Fruit fly (Drosophila melanogaster) whole organism, prepupa: ENCODE data around the gene CG17597.
A peak's percentile ranks its signal among the peaks of the same experiment; 100 is the strongest.

ENCODE experiments used
- Blimp-1 ChIP-seq: fragments of 200-800 bp; sonication (Bioruptor generic); optimal IDR thresholded peaks from 3 replicates; lab custom pipeline; 2017; ENCODE audit warnings: missing biosample characterization, missing genetic modification characterization, mild to moderate bottlenecking, moderate library complexity, missing genetic modification reagents
- CG10669 ChIP-seq: fragments of 200-800 bp; sonication (Bioruptor generic); optimal IDR thresholded peaks from 3 replicates; lab custom pipeline; 2018; ENCODE audit warnings: missing biosample characterization, mild to moderate bottlenecking, missing genetic modification characterization, moderate library complexity
- CG11902 ChIP-seq: fragments of 200-800 bp; sonication (Bioruptor generic); optimal IDR thresholded peaks from 3 replicates; lab custom pipeline; 2016; ENCODE audit warnings: missing biosample characterization, missing genetic modification characterization
- CG15336 ChIP-seq: fragments of 200-800 bp; sonication (Bioruptor generic); IDR thresholded peaks from 2 replicates; pipeline ENCODE4 v1.3.6; 2022; ENCODE audit warnings: missing biosample characterization, missing genetic modification characterization
- CG1621 ChIP-seq: fragments of 200-800 bp; sonication (Bioruptor generic); optimal IDR thresholded peaks from 3 replicates; lab custom pipeline; 2018; ENCODE audit warnings: missing biosample characterization, mild to moderate bottlenecking, missing genetic modification characterization
- CG32006 ChIP-seq: fragments of 200-800 bp; sonication (Bioruptor generic); optimal IDR thresholded peaks from 3 replicates; lab custom pipeline; 2017; ENCODE audit warnings: missing biosample characterization, mild to moderate bottlenecking, missing genetic modification characterization
- CG34406 ChIP-seq: fragments of 200-800 bp; sonication (Bioruptor generic); optimal IDR thresholded peaks from 3 replicates; lab custom pipeline; 2016; ENCODE audit warnings: missing biosample characterization, missing genetic modification characterization
- CG6163 ChIP-seq: fragments of 200-800 bp; sonication (Bioruptor generic); IDR thresholded peaks from 3 replicates; pipeline ENCODE4 v1.3.6; 2022; ENCODE audit warnings: missing biosample characterization, missing genetic modification characterization
- CG6792 ChIP-seq: fragments of 200-800 bp; sonication (Bioruptor generic); optimal IDR thresholded peaks from 3 replicates; lab custom pipeline; 2016; ENCODE audit warnings: missing biosample characterization, missing genetic modification characterization
- CG6808 ChIP-seq: fragments of 200-800 bp; sonication (Bioruptor generic); optimal IDR thresholded peaks from 3 replicates; lab custom pipeline; 2017; ENCODE audit warnings: missing biosample characterization, missing genetic modification characterization, mild to moderate bottlenecking, moderate library complexity, missing genetic modification reagents
- CG7368 ChIP-seq: fragments of 200-800 bp; sonication (Bioruptor generic); optimal IDR thresholded peaks from 3 replicates; lab custom pipeline; 2016; ENCODE audit warnings: missing biosample characterization, missing genetic modification characterization
- CG8119 ChIP-seq: fragments of 200-800 bp; sonication (Bioruptor generic); IDR thresholded peaks from 3 replicates; pipeline ENCODE4 v1.3.6; 2022; ENCODE audit warnings: missing biosample characterization, missing genetic modification characterization
- CG8632 ChIP-seq: fragments of 200-800 bp; sonication (Bioruptor generic); optimal IDR thresholded peaks from 3 replicates; lab custom pipeline; 2016; ENCODE audit warnings: missing biosample characterization, missing genetic modification characterization
- CG9139 ChIP-seq: fragments of 200-800 bp; sonication (Bioruptor generic); optimal IDR thresholded peaks from 3 replicates; lab custom pipeline; 2017; ENCODE audit warnings: missing biosample characterization, mild to moderate bottlenecking, missing genetic modification characterization
- Eip78C ChIP-seq: fragments of 200-800 bp; sonication (Bioruptor generic); peaks from one replicate; lab custom pipeline; 2016; ENCODE audit warnings: missing biosample characterization, missing genetic modification characterization
- Eip93F ChIP-seq: fragments of 200-800 bp; sonication (Bioruptor generic); optimal IDR thresholded peaks from 2 replicates; lab custom pipeline; 2016; ENCODE audit warnings: missing biosample characterization, mild to moderate bottlenecking, missing genetic modification characterization
- Ets96B ChIP-seq: fragments of 200-800 bp; optimal IDR thresholded peaks from 2 replicates; lab custom pipeline; 2019; ENCODE audit warnings: missing biosample characterization, mild to moderate bottlenecking, missing genetic modification characterization, moderate library complexity
- Hr39 ChIP-seq: fragments of 200-800 bp; sonication (Bioruptor generic); optimal IDR thresholded peaks from 2 replicates; lab custom pipeline; 2016; ENCODE audit warnings: missing biosample characterization, missing genetic modification characterization
- Hr4 ChIP-seq: fragments of 200-800 bp; sonication (Bioruptor generic); optimal IDR thresholded peaks from 3 replicates; lab custom pipeline; 2016; ENCODE audit warnings: missing biosample characterization, missing genetic modification characterization
- Lpt ChIP-seq: fragments of 200-800 bp; sonication (Bioruptor generic); optimal IDR thresholded peaks from 3 replicates; lab custom pipeline; 2016; ENCODE audit warnings: missing biosample characterization, missing genetic modification characterization
- Smox ChIP-seq: fragments of 200-800 bp; sonication (Bioruptor generic); optimal IDR thresholded peaks from 3 replicates; lab custom pipeline; 2016; ENCODE audit warnings: missing biosample characterization, missing genetic modification characterization
- Sox14 ChIP-seq: fragments of 200-800 bp; sonication (Bioruptor generic); optimal IDR thresholded peaks from 3 replicates; lab custom pipeline; 2016; ENCODE audit warnings: missing biosample characterization, missing genetic modification characterization
- achi ChIP-seq: fragments of 200-800 bp; sonication (Bioruptor generic); optimal IDR thresholded peaks from 3 replicates; lab custom pipeline; 2016; ENCODE audit warnings: missing biosample characterization, missing genetic modification characterization
- acj6 ChIP-seq: fragments of 200-800 bp; sonication (Bioruptor generic); optimal IDR thresholded peaks from 3 replicates; lab custom pipeline; 2016; ENCODE audit warnings: missing biosample characterization, missing genetic modification characterization
- cyc ChIP-seq: fragments of 200-800 bp; sonication (Bioruptor generic); optimal IDR thresholded peaks from 3 replicates; lab custom pipeline; 2016; ENCODE audit warnings: missing biosample characterization, missing genetic modification characterization
- dac ChIP-seq: fragments of 200-800 bp; sonication (Bioruptor generic); optimal IDR thresholded peaks from 2 replicates; lab custom pipeline; 2017; ENCODE audit warnings: missing biosample characterization, mild to moderate bottlenecking, missing genetic modification characterization
- eg ChIP-seq: fragments of 200-800 bp; sonication (Bioruptor generic); IDR thresholded peaks from 3 replicates; pipeline ENCODE4 v1.3.6; 2022; ENCODE audit warnings: missing biosample characterization, missing genetic modification characterization
- esn ChIP-seq: fragments of 200-800 bp; sonication (Bioruptor generic); optimal IDR thresholded peaks from 2 replicates; lab custom pipeline; 2016; ENCODE audit warnings: missing biosample characterization, mild to moderate bottlenecking, missing genetic modification characterization, moderate library complexity
- fkh ChIP-seq: fragments of 200-800 bp; sonication (Bioruptor generic); optimal IDR thresholded peaks from 3 replicates; lab custom pipeline; 2017; ENCODE audit warnings: missing biosample characterization, mild to moderate bottlenecking, missing genetic modification characterization, moderate library complexity
- lz ChIP-seq: fragments of 200-800 bp; sonication (Bioruptor generic); optimal IDR thresholded peaks from 3 replicates; lab custom pipeline; 2016; ENCODE audit warnings: missing biosample characterization, missing genetic modification characterization
- pdm3 ChIP-seq: fragments of 200-800 bp; sonication (Bioruptor generic); optimal IDR thresholded peaks from 3 replicates; lab custom pipeline; 2016; ENCODE audit warnings: missing biosample characterization, missing genetic modification characterization
- salr ChIP-seq, 2 experiments: fragments of 200-800 bp; sonication (Bioruptor generic); optimal IDR thresholded peaks; 3 replicates each; lab custom pipeline; 2016 to 2018; ENCODE audit warnings: missing biosample characterization in 2 of 2, missing genetic modification characterization in 2 of 2, mild to moderate bottlenecking in 1 of 2
- spab ChIP-seq: fragments of 200-800 bp; sonication (Bioruptor generic); optimal IDR thresholded peaks from 2 replicates; lab custom pipeline; 2017; ENCODE audit warnings: missing biosample characterization, mild to moderate bottlenecking, missing genetic modification characterization, missing genetic modification reagents
- ss ChIP-seq, 2 experiments: fragments of 200-800 bp; sonication (Bioruptor generic); optimal IDR thresholded peaks; 2 replicates in 1 of 2; 3 replicates in 1 of 2; lab custom pipeline; 2017 to 2018; ENCODE audit warnings: mild to moderate bottlenecking in 2 of 2, missing biosample characterization in 2 of 2, missing genetic modification characterization in 2 of 2, moderate library complexity in 1 of 2
- svp ChIP-seq: fragments of 200-800 bp; sonication (Bioruptor generic); peaks from one replicate; lab custom pipeline; 2016; ENCODE audit warnings: missing biosample characterization, missing genetic modification characterization
- topi ChIP-seq: fragments of 200-800 bp; sonication (Bioruptor generic); optimal IDR thresholded peaks from 3 replicates; lab custom pipeline; 2016; ENCODE audit warnings: missing biosample characterization, missing genetic modification characterization
- vri ChIP-seq: fragments of 200-800 bp; sonication (Bioruptor generic); optimal IDR thresholded peaks from 3 replicates; lab custom pipeline; 2016; ENCODE audit warnings: missing biosample characterization, mild to moderate bottlenecking, missing genetic modification characterization

CG17597 gene

DNA sequence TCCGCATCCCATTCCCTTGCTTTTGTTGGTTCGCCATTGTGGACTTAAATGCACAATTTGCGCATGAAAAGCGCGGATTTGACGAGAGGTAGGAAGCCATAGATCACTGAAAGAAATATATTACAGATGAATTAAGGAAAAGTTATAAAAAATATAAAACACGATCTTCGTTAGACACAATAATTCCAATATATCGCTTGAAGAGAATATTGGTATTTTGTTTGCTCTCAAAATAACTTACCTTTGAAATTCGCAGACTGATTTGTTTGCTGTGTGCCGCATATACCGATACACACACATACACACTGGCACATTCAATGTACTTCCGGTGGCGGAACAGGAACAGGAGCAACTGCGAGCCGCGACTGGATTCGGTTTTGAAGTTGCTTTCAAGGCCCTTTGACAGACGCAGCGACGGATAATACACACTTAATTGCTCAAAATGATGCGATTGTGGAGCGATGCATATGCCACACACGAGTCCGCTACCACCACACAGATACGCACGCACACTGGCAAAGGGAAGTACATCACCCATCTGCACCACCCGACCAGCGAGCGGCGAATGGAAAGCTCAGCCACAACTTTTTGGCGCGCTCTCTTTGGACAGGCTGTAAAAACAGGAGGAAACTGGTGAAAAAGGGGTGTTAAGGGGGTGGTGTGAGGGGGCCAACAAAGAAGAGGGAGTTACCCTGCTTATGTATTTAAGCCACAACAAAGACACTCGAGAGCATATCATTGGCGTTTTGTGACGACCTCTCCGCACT lies 25.1 kb downstream of the CG17597 start (continued):
- peak; percentile 11 for TF ChIP-seq acj6 (GFP tag; lab: Kevin White, UChicago)
- TF ChIP-seq esn (GFP tag; lab: Kevin White, UChicago): peak; percentile 65
- no peak for TF ChIP-seq CG11902 (GFP tag; lab: Kevin White, UChicago)
- no peak for TF ChIP-seq CG1621 (tag; lab: Kevin White, UChicago)
- TF ChIP-seq Hr39 (GFP tag; lab: Kevin White, UChicago): peak; percentile 56
- TF ChIP-seq CG9139 (GFP tag; lab: Kevin White, UChicago): no peak
- peak; percentile 39 for TF ChIP-seq CG6792 (GFP tag; lab: Kevin White, UChicago)
- TF ChIP-seq Eip93F: no peak
- no peak for TF ChIP-seq dac (GFP tag; lab: Kevin White, UChicago)
- TF ChIP-seq CG34406: peak; percentile 9
- TF ChIP-seq Sox14 (GFP tag; lab: Kevin White, UChicago): no peak
- TF ChIP-seq Lpt (GFP tag; lab: Kevin White, UChicago): no peak
- TF ChIP-seq salr (GFP tag; optimal IDR thresholded peaks at IDR 0.05; lab: Kevin White, UChicago): no peak

DNA sequence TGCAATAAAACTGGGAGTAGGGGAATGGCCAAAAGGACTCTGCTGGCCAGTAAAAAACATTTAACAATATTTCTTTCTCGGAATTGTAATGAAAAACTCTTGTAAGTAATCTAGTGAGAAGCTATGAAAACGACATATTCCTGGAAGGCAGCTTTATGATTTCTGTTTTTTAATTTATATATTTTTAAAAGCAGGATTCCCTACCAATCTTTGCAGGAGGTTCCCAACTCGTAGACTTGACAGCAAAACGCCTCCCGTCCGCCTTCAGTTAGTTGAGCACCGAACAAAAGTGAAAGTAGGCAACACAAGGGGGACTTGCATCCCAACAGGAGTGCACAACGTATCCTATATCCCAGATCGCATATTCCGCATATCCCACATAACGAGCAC lies 25.7 kb downstream of the CG17597 start, which contains the start of gene CG43814:
Gene CG43814, minus strand, starts transcription at position 101 of the 390 bp plus-strand sequence.
- TF ChIP-seq lz (GFP tag; lab: Kevin White, UChicago) (no peak), CG10669 (GFP tag; lab: Kevin White, UChicago) (no peak), spab (GFP tag; lab: Kevin White, UChicago) (no peak), fkh (GFP tag; lab: Kevin White, UChicago) (no peak), CG8119 (no peak), Ets96B (tag; lab: Kevin White, UChicago) (no peak), pdm3 (no peak), CG7368 (GFP tag; lab: Kevin White, UChicago) (no peak), vri (GFP tag; lab: Kevin White, UChicago) (no peak), svp (GFP tag; lab: Kevin White, UChicago) (no peak)

dm6 chr2L:18801704-18802103 lies 29.2 kb downstream of the CG17597 start:
- TF ChIP-seq CG6163 (GFP tag; lab: Robert Waterston, UW): no peak
- TF ChIP-seq ss (GFP tag; optimal IDR thresholded peaks at IDR 0.05; lab: Kevin White, UChicago): no peak
- no peak for TF ChIP-seq Lpt (GFP tag; lab: Kevin White, UChicago)
- no peak for TF ChIP-seq dac (GFP tag; lab: Kevin White, UChicago)
- no peak for TF ChIP-seq CG8632
- TF ChIP-seq svp (GFP tag; lab: Kevin White, UChicago): no peak

DNA sequence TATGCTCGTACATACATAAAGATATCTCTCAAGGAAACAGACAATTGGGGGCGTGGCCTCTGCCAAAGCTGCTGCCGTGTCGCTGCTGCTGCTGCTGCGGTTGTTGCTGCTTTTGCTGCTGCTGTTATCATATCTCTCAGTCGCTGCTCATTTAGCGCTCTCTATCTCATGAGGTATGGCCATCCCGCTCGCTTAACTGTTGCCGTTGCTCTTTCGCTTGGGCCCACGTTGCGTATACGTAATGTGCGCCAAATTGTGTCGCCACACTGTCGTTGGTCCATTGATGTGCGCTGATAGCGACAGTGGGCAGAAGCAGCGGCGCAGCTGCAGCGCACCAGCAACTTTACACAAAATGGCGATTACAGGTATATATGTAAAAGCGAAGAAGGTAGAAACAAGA lies 34.5 kb downstream of the CG17597 start:
- peak; percentile 10 for TF ChIP-seq Eip78C (GFP tag; lab: Kevin White, UChicago)
- no peak for TF ChIP-seq topi (GFP tag; lab: Kevin White, UChicago)

- TF ChIP-seq CG32006 (GFP tag; lab: Kevin White, UChicago): no peak
- peak; percentile 14 for TF ChIP-seq Sox14 (GFP tag; lab: Kevin White, UChicago)
- peak; percentile 16; the same call in 1 of the 3 replicates for TF ChIP-seq eg (GFP tag; lab: Robert Waterston, UW)
- no peak for TF ChIP-seq esn (GFP tag; lab: Kevin White, UChicago)
- TF ChIP-seq Smox (GFP tag; lab: Kevin White, UChicago): no peak
- TF ChIP-seq Lpt (GFP tag; lab: Kevin White, UChicago): peak; percentile 2
- TF ChIP-seq Ets96B (tag; lab: Kevin White, UChicago): no peak
- peak; percentile 43 for TF ChIP-seq achi (GFP tag; lab: Kevin White, UChicago)
- TF ChIP-seq CG34406: no peak
- TF ChIP-seq CG15336 (GFP tag; lab: Robert Waterston, UW): 0 out of 2 replicates have a peak, but pooled peaks have one; percentile 11
- TF ChIP-seq spab (GFP tag; lab: Kevin White, UChicago): no peak
- no peak for TF ChIP-seq CG6808
- no peak for TF ChIP-seq Hr4 (GFP tag; lab: Kevin White, UChicago)
- no peak for TF ChIP-seq topi (GFP tag; lab: Kevin White, UChicago)
- no peak for TF ChIP-seq cyc (GFP tag; lab: Kevin White, UChicago)
- no peak for TF ChIP-seq Blimp-1
- peak; percentile 67 for TF ChIP-seq vri (GFP tag; lab: Kevin White, UChicago)
These were observed 35.0 kb downstream of the CG17597 start for dm6 chr2L:18795917-18796402.
